Worm (Caenorhabditis elegans) whole organism, mixed stage, embryonic: Measurements from ENCODE around the gene exc-15.

Source experiments
- ces-1 ChIP-seq: fragments of 150-350 bp; optimal IDR thresholded peaks from 2 replicates; lab custom pipeline; 2014; ENCODE audit warnings: missing biosample characterization, missing genetic modification reagents, missing genetic modification characterization
- ham-2 ChIP-seq: fragments of 200-800 bp; sonication (Bioruptor generic); optimal IDR thresholded peaks from 2 replicates; lab custom pipeline; 2018; ENCODE audit warnings: mild to moderate bottlenecking, missing genetic modification characterization, missing compliant biosample characterization
- lin-13 ChIP-seq: fragments of 150-350 bp; optimal IDR thresholded peaks from 2 replicates; lab custom pipeline; 2014; ENCODE audit warnings: missing biosample characterization, missing genetic modification characterization
- mep-1 ChIP-seq: fragments of 150-350 bp; optimal IDR thresholded peaks from 2 replicates; lab custom pipeline; 2017; ENCODE audit warnings: missing biosample characterization, missing genetic modification reagents, missing genetic modification characterization, inconsistent platforms
- mls-2 ChIP-seq: sonication (generic microtip); optimal IDR thresholded peaks from 2 replicates; lab custom pipeline; 2016; ENCODE audit warnings: mild to moderate bottlenecking, missing genetic modification characterization, moderate library complexity, missing compliant biosample characterization
- nhr-2 ChIP-seq: fragments of 150-350 bp; optimal IDR thresholded peaks from 2 replicates; lab custom pipeline; 2014; ENCODE audit warnings: missing biosample characterization, missing genetic modification characterization
- nhr-237 ChIP-seq: fragments of 150-350 bp; optimal IDR thresholded peaks from 2 replicates; lab custom pipeline; 2014; ENCODE audit warnings: missing biosample characterization, missing genetic modification characterization
- nhr-28 ChIP-seq: fragments of 150-350 bp; optimal IDR thresholded peaks from 2 replicates; lab custom pipeline; 2014; ENCODE audit warnings: missing biosample characterization, missing genetic modification characterization
- nhr-76 ChIP-seq: sonication (generic microtip); optimal IDR thresholded peaks from 2 replicates; lab custom pipeline; 2017; ENCODE audit warnings: missing biosample characterization, missing genetic modification characterization
- pha-4 ChIP-seq: fragments of 150-350 bp; optimal IDR thresholded peaks from 2 replicates; lab custom pipeline; 2018; ENCODE audit warnings: missing biosample characterization, missing genetic modification reagents, missing genetic modification characterization
- snpc-4 ChIP-seq: fragments of 150-350 bp; optimal IDR thresholded peaks from 2 replicates; lab custom pipeline; 2014; ENCODE audit warnings: missing biosample characterization, missing genetic modification characterization
- ztf-11 ChIP-seq: fragments of 150-350 bp; optimal IDR thresholded peaks from 2 replicates; lab custom pipeline; 2014; ENCODE audit warnings: missing biosample characterization, missing genetic modification characterization

ce11 chrV:4489893-4490292 lies 6.6 kb downstream of the exc-15 start:
- TF ChIP-seq lin-13 (tag; lab: Kevin White, UChicago) (no peak), mep-1 (tag; lab: Kevin White, UChicago) (no peak), nhr-28 (tag; lab: Kevin White, UChicago) (no peak), ham-2 (GFP tag; lab: Kevin White, UChicago) (no peak), snpc-4 (no peak), pha-4 (tag; lab: Kevin White, UChicago) (no peak), ztf-11 (no peak), ces-1 (no peak), nhr-237 (tag; lab: Kevin White, UChicago) (no peak), nhr-2 (tag; lab: Kevin White, UChicago) (no peak), mls-2 (tag; lab: Kevin White, UChicago) (no peak), nhr-76 (tag; lab: Kevin White, UChicago) (no peak)
